Worm (Caenorhabditis elegans) whole organism, L4 larva: Measurements from ENCODE around the gene K07C5.2.

Source experiments
- F26F4.8 ChIP-seq: fragments of 200-800 bp; sonication (Bioruptor generic); conservative IDR thresholded peaks from 2 replicates; pipeline ENCODE4 v1.3.6; 2022; ENCODE audit warnings: missing genetic modification characterization, missing compliant biosample characterization
- R02D3.7 ChIP-seq: fragments of 150-350 bp; sonication (generic microtip); optimal IDR thresholded peaks from 3 replicates; lab custom pipeline; 2014; ENCODE audit warnings: missing biosample characterization, missing genetic modification characterization
- T20F7.1 ChIP-seq: fragments of 200-800 bp; sonication (Bioruptor generic); optimal IDR thresholded peaks from 2 replicates; lab custom pipeline; 2018; ENCODE audit warnings: mild to moderate bottlenecking, missing genetic modification characterization, missing compliant biosample characterization
- Y75B8A.6 ChIP-seq: fragments of 200-800 bp; sonication (Bioruptor generic); IDR thresholded peaks from 2 replicates; pipeline ENCODE4 v1.3.6; 2022; ENCODE audit warnings: missing genetic modification reagents, missing genetic modification characterization, missing compliant biosample characterization
- ZK337.2 ChIP-seq: fragments of 200-800 bp; sonication (Bioruptor generic); IDR thresholded peaks from 2 replicates; pipeline ENCODE4 v1.3.6; 2022; ENCODE audit warnings: missing genetic modification reagents, missing genetic modification characterization, missing compliant biosample characterization
- aly-2 ChIP-seq: sonication (generic microtip); optimal IDR thresholded peaks from 2 replicates; lab custom pipeline; 2018; ENCODE audit warnings: missing biosample characterization, missing genetic modification characterization
- ceh-20 ChIP-seq: fragments of 200-800 bp; sonication (Bioruptor generic); IDR thresholded peaks from 2 replicates; pipeline ENCODE4 v1.3.6; 2022; ENCODE audit warnings: missing genetic modification reagents, missing genetic modification characterization, missing compliant biosample characterization
- ceh-44 ChIP-seq: fragments of 200-800 bp; sonication (Bioruptor generic); IDR thresholded peaks from 2 replicates; pipeline ENCODE4 v1.3.6; 2022; ENCODE audit warnings: missing genetic modification reagents, missing genetic modification characterization, missing compliant biosample characterization
- ceh-62 ChIP-seq: sonication (generic microtip); optimal IDR thresholded peaks from 2 replicates; lab custom pipeline; 2017; ENCODE audit warnings: missing biosample characterization, missing genetic modification characterization
- ceh-82 ChIP-seq: sonication (generic microtip); optimal IDR thresholded peaks from 2 replicates; lab custom pipeline; 2017; ENCODE audit warnings: missing biosample characterization, missing genetic modification characterization
- ces-1 ChIP-seq: fragments of 150-350 bp; sonication (generic microtip); optimal IDR thresholded peaks from 4 replicates; lab custom pipeline; 2014; ENCODE audit warnings: missing biosample characterization, missing genetic modification reagents, missing genetic modification characterization
- cey-2 ChIP-seq: sonication (generic microtip); optimal IDR thresholded peaks from 3 replicates; lab custom pipeline; 2017; ENCODE audit warnings: missing genetic modification characterization, mild to moderate bottlenecking, missing compliant biosample characterization, antibody characterized with exemption, borderline replicate concordance; ENCODE audit not compliant: insufficient read depth
- dmd-8 ChIP-seq: fragments of 200-800 bp; sonication (Bioruptor generic); IDR thresholded peaks from 2 replicates; pipeline ENCODE4 v1.3.6; 2022; ENCODE audit warnings: missing genetic modification characterization, missing compliant biosample characterization
- egl-43 ChIP-seq: fragments of 200-800 bp; sonication (Bioruptor generic); IDR thresholded peaks from 2 replicates; pipeline ENCODE4 v1.3.6; 2022; ENCODE audit warnings: missing genetic modification reagents, missing genetic modification characterization, missing compliant biosample characterization
- fkh-10 ChIP-seq: fragments of 150-350 bp; optimal IDR thresholded peaks from 2 replicates; lab custom pipeline; 2014; ENCODE audit warnings: missing biosample characterization, missing genetic modification reagents, missing genetic modification characterization
- fos-1 ChIP-seq: fragments of 150-350 bp; optimal IDR thresholded peaks from 2 replicates; lab custom pipeline; 2014; ENCODE audit warnings: missing biosample characterization, missing genetic modification characterization
- gei-8 ChIP-seq: fragments of 200-800 bp; sonication (Bioruptor generic); optimal IDR thresholded peaks from 2 replicates; lab custom pipeline; 2018; ENCODE audit warnings: mild to moderate bottlenecking, missing genetic modification characterization, missing compliant biosample characterization
- hif-1 ChIP-seq, 2 experiments: sonication (generic microtip); optimal IDR thresholded peaks; 2 replicates each; lab custom pipeline; 2016 to 2017; ENCODE audit warnings: missing compliant biosample characterization in 2 of 2, missing genetic modification characterization in 2 of 2, missing genetic modification reagents in 2 of 2, missing genotype in 2 of 2, mild to moderate bottlenecking in 1 of 2
- hlh-11 ChIP-seq: fragments of 200-800 bp; sonication (Bioruptor generic); optimal IDR thresholded peaks from 2 replicates; lab custom pipeline; 2018; ENCODE audit warnings: mild to moderate bottlenecking, missing genetic modification characterization, missing compliant biosample characterization
- hlh-30 ChIP-seq: sonication (generic microtip); optimal IDR thresholded peaks from 2 replicates; lab custom pipeline; 2017; ENCODE audit warnings: antibody characterized with exemption, mild to moderate bottlenecking, missing genetic modification characterization, missing compliant biosample characterization; ENCODE audit not compliant: insufficient read depth
- hmg-1.1 ChIP-seq: fragments of 200-800 bp; sonication (Bioruptor generic); IDR thresholded peaks from 2 replicates; pipeline ENCODE4 v1.3.6; 2022; ENCODE audit warnings: missing genetic modification reagents, missing genetic modification characterization, missing compliant biosample characterization
- lim-7 ChIP-seq: fragments of 200-800 bp; sonication (Bioruptor generic); IDR thresholded peaks from 2 replicates; pipeline ENCODE4 v1.3.6; 2022; ENCODE audit warnings: missing genetic modification characterization, missing compliant biosample characterization
- lin-13 ChIP-seq: fragments of 150-350 bp; optimal IDR thresholded peaks from 2 replicates; lab custom pipeline; 2014; ENCODE audit warnings: missing biosample characterization, missing genetic modification reagents, missing genetic modification characterization
- lir-3 ChIP-seq: sonication (generic microtip); optimal IDR thresholded peaks from 2 replicates; lab custom pipeline; 2016; ENCODE audit warnings: mild to moderate bottlenecking, missing genetic modification characterization, missing compliant biosample characterization
- mdl-1 ChIP-seq, 2 experiments: fragments of 150-350 bp in 1 of 2; sonication (generic microtip) in 1 of 2; optimal IDR thresholded peaks; 2 replicates each; lab custom pipeline; 2014 to 2017; ENCODE audit warnings: missing biosample characterization in 2 of 2, missing genetic modification characterization in 2 of 2
- mdt-29 ChIP-seq: fragments of 200-800 bp; sonication (Bioruptor generic); IDR thresholded peaks from 2 replicates; pipeline ENCODE4 v1.3.6; 2022; ENCODE audit warnings: missing genetic modification reagents, missing genetic modification characterization, missing compliant biosample characterization
- mes-2 ChIP-seq: sonication (generic microtip); optimal IDR thresholded peaks from 2 replicates; lab custom pipeline; 2016; ENCODE audit warnings: missing genotype, mild to moderate bottlenecking, missing genetic modification characterization, missing compliant biosample characterization; ENCODE audit not compliant: poor library complexity, severe bottlenecking
- nhr-11 ChIP-seq: fragments of 150-350 bp; optimal IDR thresholded peaks from 2 replicates; lab custom pipeline; 2014; ENCODE audit warnings: missing biosample characterization, missing genetic modification characterization
- nhr-111 ChIP-seq: fragments of 200-800 bp; sonication (Bioruptor generic); optimal IDR thresholded peaks from 2 replicates; lab custom pipeline; 2018; ENCODE audit warnings: mild to moderate bottlenecking, missing genetic modification characterization, missing compliant biosample characterization
- nhr-237 ChIP-seq: sonication (generic microtip); optimal IDR thresholded peaks from 2 replicates; lab custom pipeline; 2017; ENCODE audit warnings: missing biosample characterization, missing genetic modification characterization
- nhr-41 ChIP-seq: fragments of 200-800 bp; sonication (Bioruptor generic); IDR thresholded peaks from 2 replicates; pipeline ENCODE4 v1.3.6; 2022; ENCODE audit warnings: missing genetic modification reagents, missing genetic modification characterization, missing compliant biosample characterization
- nhr-48 ChIP-seq: sonication (generic microtip); optimal IDR thresholded peaks from 2 replicates; lab custom pipeline; 2016; ENCODE audit warnings: mild to moderate bottlenecking, missing genetic modification characterization, missing compliant biosample characterization
- nhr-6 ChIP-seq: fragments of 150-350 bp; optimal IDR thresholded peaks from 2 replicates; lab custom pipeline; 2014; ENCODE audit warnings: missing biosample characterization, missing genetic modification characterization
- nhr-76 ChIP-seq: fragments of 150-350 bp; optimal IDR thresholded peaks from 2 replicates; lab custom pipeline; 2014; ENCODE audit warnings: missing biosample characterization, missing genetic modification characterization
- nhr-77 ChIP-seq: fragments of 150-350 bp; optimal IDR thresholded peaks from 2 replicates; lab custom pipeline; 2014; ENCODE audit warnings: missing biosample characterization, missing genetic modification characterization
- pha-4 ChIP-seq, 2 experiments: fragments of 150-350 bp in 1 of 2; fragments of 200-800 bp in 1 of 2; sonication (Bioruptor generic) in 1 of 2; IDR thresholded peaks in 1 of 2; optimal IDR thresholded peaks in 1 of 2; 2 replicates each; pipeline versions ENCODE4 v1.3.6 to Lab custom; 2014 to 2022; ENCODE audit warnings: missing genetic modification characterization in 2 of 2, missing genetic modification reagents in 2 of 2, missing biosample characterization in 1 of 2, missing compliant biosample characterization in 1 of 2
- php-3 ChIP-seq: fragments of 200-800 bp; sonication (Bioruptor generic); IDR thresholded peaks from 2 replicates; pipeline ENCODE4 v1.3.6; 2022; ENCODE audit warnings: missing genetic modification reagents, missing genetic modification characterization, missing compliant biosample characterization
- sdz-12 ChIP-seq: fragments of 200-800 bp; sonication (Bioruptor generic); optimal IDR thresholded peaks from 2 replicates; lab custom pipeline; 2018; ENCODE audit warnings: mild to moderate bottlenecking, missing genetic modification characterization, missing compliant biosample characterization
- set-16 ChIP-seq: fragments of 200-800 bp; sonication (Bioruptor generic); IDR thresholded peaks from 2 replicates; pipeline ENCODE4 v1.3.6; 2022; ENCODE audit warnings: missing genetic modification reagents, missing genetic modification characterization, missing compliant biosample characterization
- skn-1 ChIP-seq: fragments of 150-350 bp; optimal IDR thresholded peaks from 2 replicates; lab custom pipeline; 2014; ENCODE audit warnings: missing biosample characterization, missing genetic modification characterization
- spr-1 ChIP-seq: sonication (generic microtip); optimal IDR thresholded peaks from 2 replicates; lab custom pipeline; 2016; ENCODE audit warnings: mild to moderate bottlenecking, missing genetic modification characterization, missing compliant biosample characterization
- spr-3 ChIP-seq: fragments of 200-800 bp; sonication (Bioruptor generic); optimal IDR thresholded peaks from 2 replicates; lab custom pipeline; 2018; ENCODE audit warnings: mild to moderate bottlenecking, missing genetic modification characterization, missing compliant biosample characterization
- tra-1 ChIP-seq: fragments of 200-800 bp; sonication (Bioruptor generic); IDR thresholded peaks from 2 replicates; pipeline ENCODE4 v1.3.6; 2022; ENCODE audit warnings: missing genetic modification reagents, missing genetic modification characterization, missing compliant biosample characterization
- unc-62 ChIP-seq, 3 experiments: fragments of 150-350 bp in 1 of 3; sonication (generic microtip); optimal IDR thresholded peaks in 2 of 3; peaks in 1 of 3; 1 replicate in 1 of 3; 2 replicates in 2 of 3; lab custom pipeline; 2014 to 2017; ENCODE audit warnings: missing biosample characterization in 3 of 3, missing genetic modification characterization in 3 of 3, missing genetic modification reagents in 3 of 3, missing genotype in 1 of 3
- zfp-2 ChIP-seq: sonication (generic microtip); optimal IDR thresholded peaks from 2 replicates; lab custom pipeline; 2016; ENCODE audit warnings: mild to moderate bottlenecking, missing genetic modification characterization, missing compliant biosample characterization
- zfp-3 ChIP-seq: fragments of 200-800 bp; sonication (Bioruptor generic); conservative IDR thresholded peaks from 2 replicates; pipeline ENCODE4 v1.3.6; 2022; ENCODE audit warnings: missing genetic modification reagents, missing genetic modification characterization, missing compliant biosample characterization
- ztf-11 ChIP-seq: fragments of 150-350 bp; optimal IDR thresholded peaks from 2 replicates; lab custom pipeline; 2014; ENCODE audit warnings: missing biosample characterization, missing genetic modification characterization

The K07C5.2 gene

DNA sequence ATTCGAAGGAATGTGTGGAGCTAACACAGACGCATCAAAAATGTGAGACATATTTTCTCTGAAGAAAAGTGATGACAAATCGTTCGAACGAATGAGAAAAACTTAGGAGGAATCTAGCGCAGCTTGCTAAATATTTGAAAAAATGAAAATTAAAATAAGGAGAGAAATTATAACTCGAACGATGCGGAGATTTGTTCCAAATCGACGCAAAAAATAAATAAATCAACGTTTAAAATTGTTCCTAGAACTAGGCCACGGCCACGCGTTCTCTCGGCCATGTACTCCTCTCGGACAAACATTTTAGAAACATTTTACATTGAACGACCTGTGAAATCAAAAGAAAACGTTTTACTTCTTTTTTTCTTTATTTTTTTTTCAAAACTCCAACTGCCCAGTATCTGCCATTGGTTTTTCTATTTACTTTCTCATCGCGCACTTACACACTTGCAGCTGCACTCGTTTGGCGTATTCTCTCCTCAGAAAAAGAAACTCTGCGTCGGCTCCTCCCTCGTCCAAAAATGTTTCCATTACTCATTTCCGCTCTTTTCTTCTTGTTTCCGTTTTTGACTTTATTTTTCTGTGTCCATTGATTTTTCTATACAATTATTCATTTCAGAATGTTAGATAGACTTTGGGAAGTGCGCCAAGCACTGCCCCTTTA is 19.1 kb upstream of the K07C5.2 start, which contains the start of the genes gna-1 and B0024.13 (continued):
- TF ChIP-seq cey-2 (tag; lab: Kevin White, UChicago) (no peak), lir-3 (tag; lab: Kevin White, UChicago) (no peak), unc-62 (GFP tag; optimal IDR thresholded peaks at IDR 0.05 in 1 of 2; lab: Kevin White, UChicago) (no peak), unc-62 (tag; optimal IDR thresholded peaks at IDR 0.05; lab: Kevin White, UChicago) (no peak), dmd-8 (GFP tag; lab: Robert Waterston, UW) (no peak), hlh-30 (tag; lab: Kevin White, UChicago) (no peak), F26F4.8 (GFP tag; lab: Robert Waterston, UW) (no peak), T20F7.1 (no peak), gei-8 (no peak), ZK337.2 (peak; percentile 18; the same call in 1 of the 2 replicates), hif-1 (tag; optimal IDR thresholded peaks at IDR 0.05; lab: Kevin White, UChicago) (peak in 1 of 2 experiments; percentile 83), tra-1 (GFP tag; lab: Robert Waterston, UW) (no peak), hlh-11 (tag; lab: Kevin White, UChicago) (no peak), mdt-29 (GFP tag; lab: Robert Waterston, UW) (no peak), hmg-1.1 (GFP tag; lab: Robert Waterston, UW) (no peak), nhr-48 (tag; lab: Kevin White, UChicago) (no peak), nhr-6 (tag; lab: Kevin White, UChicago) (no peak), mdl-1 (tag; optimal IDR thresholded peaks at IDR 0.05; lab: Kevin White, UChicago) (no peak), ceh-82 (tag; lab: Kevin White, UChicago) (no peak), ces-1 (GFP tag; lab: Kevin White, UChicago) (no peak), sdz-12 (GFP tag; lab: Kevin White, UChicago) (no peak), ceh-62 (tag; lab: Kevin White, UChicago) (no peak), set-16 (no peak), Y75B8A.6 (GFP tag; lab: Robert Waterston, UW) (no peak), skn-1 (tag; lab: Kevin White, UChicago) (no peak), nhr-76 (tag; lab: Kevin White, UChicago) (no peak), pha-4 (GFP tag; IDR thresholded peaks at IDR 0.05; lab: Robert Waterston, UW) (no peak), pha-4 (tag; optimal IDR thresholded peaks at IDR 0.05; lab: Kevin White, UChicago) (peak; percentile 21), zfp-3 (GFP tag; lab: Robert Waterston, UW) (no peak), nhr-11 (tag; lab: Kevin White, UChicago) (no peak), php-3 (no peak), mes-2 (tag; lab: Kevin White, UChicago) (peak; percentile 98), fkh-10 (no peak), lim-7 (GFP tag; lab: Robert Waterston, UW) (no peak), zfp-2 (tag; lab: Kevin White, UChicago) (no peak), nhr-111 (GFP tag; lab: Kevin White, UChicago) (no peak), nhr-77 (tag; lab: Kevin White, UChicago) (no peak), ceh-20 (GFP tag; lab: Robert Waterston, UW) (no peak), nhr-41 (GFP tag; lab: Robert Waterston, UW) (no peak), lin-13 (GFP tag; lab: Kevin White, UChicago) (no peak), ztf-11 (tag; lab: Kevin White, UChicago) (no peak), nhr-237 (tag; lab: Kevin White, UChicago) (no peak), spr-1 (no peak), fos-1 (tag; lab: Kevin White, UChicago) (no peak), aly-2 (no peak), egl-43 (GFP tag; lab: Robert Waterston, UW) (no peak), ceh-44 (GFP tag; lab: Robert Waterston, UW) (0 out of 2 replicates have a peak, but pooled peaks have one; percentile 45), R02D3.7 (tag; lab: Kevin White, UChicago) (no peak), spr-3 (no peak)
